Fruit fly (Drosophila melanogaster) whole organism, prepupa: Measurements from ENCODE around the gene CG12679.

Experiments
- Blimp-1 ChIP-seq: fragments of 200-800 bp; sonication (Bioruptor generic); optimal IDR thresholded peaks from 3 replicates; lab custom pipeline; 2017; ENCODE audit warnings: missing biosample characterization, missing genetic modification characterization, mild to moderate bottlenecking, moderate library complexity, missing genetic modification reagents
- CG10631 ChIP-seq: fragments of 200-800 bp; sonication (Bioruptor generic); optimal IDR thresholded peaks from 2 replicates; lab custom pipeline; 2016; ENCODE audit warnings: missing biosample characterization, missing genetic modification characterization
- CG10669 ChIP-seq: fragments of 200-800 bp; sonication (Bioruptor generic); optimal IDR thresholded peaks from 3 replicates; lab custom pipeline; 2018; ENCODE audit warnings: missing biosample characterization, mild to moderate bottlenecking, missing genetic modification characterization, moderate library complexity
- CG11762 ChIP-seq: fragments of 200-800 bp; sonication (Bioruptor generic); optimal IDR thresholded peaks from 3 replicates; lab custom pipeline; 2016; ENCODE audit warnings: missing biosample characterization, missing genetic modification characterization; ENCODE audit not compliant: insufficient read depth
- CG11902 ChIP-seq: fragments of 200-800 bp; sonication (Bioruptor generic); optimal IDR thresholded peaks from 3 replicates; lab custom pipeline; 2016; ENCODE audit warnings: missing biosample characterization, missing genetic modification characterization
- CG1621 ChIP-seq: fragments of 200-800 bp; sonication (Bioruptor generic); optimal IDR thresholded peaks from 3 replicates; lab custom pipeline; 2018; ENCODE audit warnings: missing biosample characterization, mild to moderate bottlenecking, missing genetic modification characterization
- CG16779 ChIP-seq: fragments of 200-800 bp; sonication (Bioruptor generic); optimal IDR thresholded peaks from 3 replicates; lab custom pipeline; 2017; ENCODE audit warnings: missing biosample characterization, mild to moderate bottlenecking, missing genetic modification characterization
- CG31627 ChIP-seq: fragments of 200-800 bp; sonication (Bioruptor generic); optimal IDR thresholded peaks from 3 replicates; lab custom pipeline; 2016; ENCODE audit warnings: missing biosample characterization, missing genetic modification characterization
- CG32006 ChIP-seq: fragments of 200-800 bp; sonication (Bioruptor generic); optimal IDR thresholded peaks from 3 replicates; lab custom pipeline; 2017; ENCODE audit warnings: missing biosample characterization, mild to moderate bottlenecking, missing genetic modification characterization
- CG34406 ChIP-seq: fragments of 200-800 bp; sonication (Bioruptor generic); optimal IDR thresholded peaks from 3 replicates; lab custom pipeline; 2016; ENCODE audit warnings: missing biosample characterization, missing genetic modification characterization
- CG4318 ChIP-seq: fragments of 200-800 bp; sonication (Bioruptor generic); optimal IDR thresholded peaks from 3 replicates; lab custom pipeline; 2017; ENCODE audit warnings: missing biosample characterization, mild to moderate bottlenecking, missing genetic modification characterization
- CG6163 ChIP-seq: fragments of 200-800 bp; sonication (Bioruptor generic); IDR thresholded peaks from 3 replicates; pipeline ENCODE4 v1.3.6; 2022; ENCODE audit warnings: missing biosample characterization, missing genetic modification characterization
- CG6808 ChIP-seq: fragments of 200-800 bp; sonication (Bioruptor generic); optimal IDR thresholded peaks from 3 replicates; lab custom pipeline; 2017; ENCODE audit warnings: missing biosample characterization, missing genetic modification characterization, mild to moderate bottlenecking, moderate library complexity, missing genetic modification reagents
- CG6854 ChIP-seq: fragments of 200-800 bp; sonication (Bioruptor generic); optimal IDR thresholded peaks from 2 replicates; lab custom pipeline; 2017; ENCODE audit warnings: missing biosample characterization, mild to moderate bottlenecking, missing genetic modification characterization
- CG7368 ChIP-seq: fragments of 200-800 bp; sonication (Bioruptor generic); optimal IDR thresholded peaks from 3 replicates; lab custom pipeline; 2016; ENCODE audit warnings: missing biosample characterization, missing genetic modification characterization
- CG9139 ChIP-seq: fragments of 200-800 bp; sonication (Bioruptor generic); optimal IDR thresholded peaks from 3 replicates; lab custom pipeline; 2017; ENCODE audit warnings: missing biosample characterization, mild to moderate bottlenecking, missing genetic modification characterization
- Eip75B ChIP-seq: fragments of 200-800 bp; sonication (Bioruptor generic); optimal IDR thresholded peaks from 3 replicates; lab custom pipeline; 2016; ENCODE audit warnings: missing biosample characterization, missing genetic modification characterization
- Eip78C ChIP-seq: fragments of 200-800 bp; sonication (Bioruptor generic); peaks from one replicate; lab custom pipeline; 2016; ENCODE audit warnings: missing biosample characterization, missing genetic modification characterization
- Ets21C ChIP-seq: fragments of 200-800 bp; sonication (Bioruptor generic); optimal IDR thresholded peaks from 3 replicates; lab custom pipeline; 2016; ENCODE audit warnings: missing biosample characterization, missing genetic modification characterization
- Hr38 ChIP-seq: sonication (Bioruptor generic); optimal IDR thresholded peaks from 2 replicates; lab custom pipeline; 2016; ENCODE audit warnings: missing biosample characterization, missing genetic modification characterization
- Hr39 ChIP-seq: fragments of 200-800 bp; sonication (Bioruptor generic); optimal IDR thresholded peaks from 2 replicates; lab custom pipeline; 2016; ENCODE audit warnings: missing biosample characterization, missing genetic modification characterization
- OdsH ChIP-seq: fragments of 200-800 bp; sonication (Bioruptor generic); optimal IDR thresholded peaks from 3 replicates; lab custom pipeline; 2016; ENCODE audit warnings: missing biosample characterization, missing genetic modification characterization
- Smox ChIP-seq: fragments of 200-800 bp; sonication (Bioruptor generic); optimal IDR thresholded peaks from 3 replicates; lab custom pipeline; 2016; ENCODE audit warnings: missing biosample characterization, missing genetic modification characterization
- Sox102F ChIP-seq: fragments of 200-800 bp; sonication (Bioruptor generic); optimal IDR thresholded peaks from 2 replicates; lab custom pipeline; 2016; ENCODE audit warnings: missing biosample characterization, mild to moderate bottlenecking, missing genetic modification characterization
- Sox14 ChIP-seq: fragments of 200-800 bp; sonication (Bioruptor generic); optimal IDR thresholded peaks from 3 replicates; lab custom pipeline; 2016; ENCODE audit warnings: missing biosample characterization, missing genetic modification characterization
- Sox15 ChIP-seq: fragments of 200-800 bp; sonication (Bioruptor generic); optimal IDR thresholded peaks from 3 replicates; lab custom pipeline; 2016; ENCODE audit warnings: missing biosample characterization, missing genetic modification characterization
- achi ChIP-seq: fragments of 200-800 bp; sonication (Bioruptor generic); optimal IDR thresholded peaks from 3 replicates; lab custom pipeline; 2016; ENCODE audit warnings: missing biosample characterization, missing genetic modification characterization
- cyc ChIP-seq: fragments of 200-800 bp; sonication (Bioruptor generic); optimal IDR thresholded peaks from 3 replicates; lab custom pipeline; 2016; ENCODE audit warnings: missing biosample characterization, missing genetic modification characterization
- dsx ChIP-seq: fragments of 200-800 bp; optimal IDR thresholded peaks from 3 replicates; lab custom pipeline; 2019; ENCODE audit warnings: missing biosample characterization, mild to moderate bottlenecking, missing genetic modification characterization, moderate library complexity; ENCODE audit not compliant: poor library complexity, severe bottlenecking
- esn ChIP-seq: fragments of 200-800 bp; sonication (Bioruptor generic); optimal IDR thresholded peaks from 2 replicates; lab custom pipeline; 2016; ENCODE audit warnings: missing biosample characterization, mild to moderate bottlenecking, missing genetic modification characterization, moderate library complexity
- fd59A ChIP-seq: fragments of 200-800 bp; sonication (Bioruptor generic); optimal IDR thresholded peaks from 2 replicates; lab custom pipeline; 2017; ENCODE audit warnings: missing biosample characterization, mild to moderate bottlenecking, missing genetic modification characterization, missing genetic modification reagents
- fd85E ChIP-seq: fragments of 200-800 bp; sonication (Bioruptor generic); optimal IDR thresholded peaks from 3 replicates; lab custom pipeline; 2016; ENCODE audit warnings: missing biosample characterization, missing genetic modification characterization
- net ChIP-seq: fragments of 200-800 bp; sonication (Bioruptor generic); optimal IDR thresholded peaks from 3 replicates; lab custom pipeline; 2016; ENCODE audit warnings: missing biosample characterization, missing genetic modification characterization
- salr ChIP-seq, 2 experiments: fragments of 200-800 bp; sonication (Bioruptor generic); optimal IDR thresholded peaks; 3 replicates each; lab custom pipeline; 2016 to 2018; ENCODE audit warnings: missing biosample characterization in 2 of 2, missing genetic modification characterization in 2 of 2, mild to moderate bottlenecking in 1 of 2
- svp ChIP-seq: fragments of 200-800 bp; sonication (Bioruptor generic); peaks from one replicate; lab custom pipeline; 2016; ENCODE audit warnings: missing biosample characterization, missing genetic modification characterization
- vri ChIP-seq: fragments of 200-800 bp; sonication (Bioruptor generic); optimal IDR thresholded peaks from 3 replicates; lab custom pipeline; 2016; ENCODE audit warnings: missing biosample characterization, mild to moderate bottlenecking, missing genetic modification characterization

CG12679 gene

dm6 chrX:20389633-20390032 lies 13.3 kb upstream of the CG12679 start:
- TF ChIP-seq fd85E (GFP tag; lab: Kevin White, UChicago) (no peak), Blimp-1 (GFP tag; lab: Kevin White, UChicago) (no peak), cyc (no peak), CG31627 (GFP tag; lab: Kevin White, UChicago) (no peak), fd59A (GFP tag; lab: Kevin White, UChicago) (no peak), CG10631 (GFP tag; lab: Kevin White, UChicago) (no peak), CG32006 (GFP tag; lab: Kevin White, UChicago) (no peak), CG11902 (GFP tag; lab: Kevin White, UChicago) (no peak), CG34406 (GFP tag; lab: Kevin White, UChicago) (no peak), CG10669 (GFP tag; lab: Kevin White, UChicago) (no peak), salr (GFP tag; optimal IDR thresholded peaks at IDR 0.05; lab: Kevin White, UChicago) (no peak), Hr38 (GFP tag; lab: Kevin White, UChicago) (no peak), vri (GFP tag; lab: Kevin White, UChicago) (no peak), Smox (GFP tag; lab: Kevin White, UChicago) (no peak), CG7368 (GFP tag; lab: Kevin White, UChicago) (no peak), net (no peak), CG6163 (GFP tag; lab: Robert Waterston, UW) (no peak)

dm6 chrX:20385865-20386264 lies 9.5 kb upstream of the CG12679 start:
- no peak for TF ChIP-seq CG6808 (GFP tag; lab: Kevin White, UChicago)
- no peak for TF ChIP-seq CG1621 (tag; lab: Kevin White, UChicago)
- TF ChIP-seq Sox102F (GFP tag; lab: Kevin White, UChicago) = no peak
- no peak for TF ChIP-seq Blimp-1 (GFP tag; lab: Kevin White, UChicago)
- no peak for TF ChIP-seq salr (GFP tag; optimal IDR thresholded peaks at IDR 0.05; lab: Kevin White, UChicago)
- no peak for TF ChIP-seq OdsH (GFP tag; lab: Kevin White, UChicago)
- no peak for TF ChIP-seq CG6854 (GFP tag; lab: Kevin White, UChicago)
- no peak for TF ChIP-seq esn (GFP tag; lab: Kevin White, UChicago)

DNA sequence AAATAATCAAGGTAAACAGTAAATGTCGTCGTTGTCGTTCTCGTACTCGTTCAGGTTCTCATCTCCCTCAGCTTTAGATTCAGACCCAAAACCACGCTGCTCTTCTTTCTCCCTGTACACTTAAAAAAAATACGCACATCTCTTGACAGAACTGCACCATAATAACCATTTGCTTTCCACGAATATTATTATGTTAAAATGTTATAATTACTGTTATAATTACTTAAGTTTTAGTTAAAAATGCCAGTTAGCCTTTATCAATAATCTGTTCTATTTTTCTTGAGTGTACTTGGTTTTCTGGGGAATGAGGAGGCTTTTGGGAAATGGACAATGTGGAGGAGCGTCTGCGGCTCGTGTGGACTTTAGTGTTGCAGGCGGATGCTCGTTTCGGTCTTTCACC lies 34.1 kb downstream of the CG12679 start:
- no peak for TF ChIP-seq CG16779 (tag; lab: Kevin White, UChicago)
- peak; percentile 35 for TF ChIP-seq svp (GFP tag; lab: Kevin White, UChicago)
- TF ChIP-seq CG10631 (GFP tag; lab: Kevin White, UChicago) = no peak

DNA sequence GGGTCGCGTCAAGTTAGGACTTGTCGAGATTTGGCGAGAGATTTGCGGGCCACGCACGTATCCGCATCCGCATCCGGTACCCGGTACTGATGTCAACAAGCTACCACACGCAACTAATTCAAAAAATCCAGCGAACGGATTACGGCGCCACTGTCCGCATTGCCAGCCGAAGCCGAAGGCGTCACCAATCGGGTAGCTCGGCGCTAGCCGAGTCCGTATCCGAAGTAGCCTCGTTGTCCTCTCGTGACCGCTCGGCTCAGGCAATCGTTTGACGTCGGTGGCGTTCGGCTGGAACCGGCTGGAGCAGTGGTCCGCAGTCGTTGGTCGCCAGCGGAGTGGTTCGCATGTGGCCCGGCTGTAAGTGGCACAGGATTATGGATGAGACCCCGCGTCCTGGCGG lies 46.0 kb downstream of the CG12679 start, which contains the start of gene CG1504:
CG1504 (minus strand) TSS at position 95 of the 400 bp plus-strand sequence.
- TF ChIP-seq fd59A (GFP tag; lab: Kevin White, UChicago) (no peak), Hr39 (GFP tag; lab: Kevin White, UChicago) (no peak), Blimp-1 (GFP tag; lab: Kevin White, UChicago) (no peak), achi (GFP tag; lab: Kevin White, UChicago) (no peak), CG34406 (GFP tag; lab: Kevin White, UChicago) (no peak), CG1621 (tag; lab: Kevin White, UChicago) (no peak), Sox15 (GFP tag; lab: Kevin White, UChicago) (no peak), CG6163 (GFP tag; lab: Robert Waterston, UW) (no peak), CG9139 (GFP tag; lab: Kevin White, UChicago) (no peak), dsx (GFP tag; lab: Kevin White, UChicago) (no peak), vri (GFP tag; lab: Kevin White, UChicago) (no peak), Ets21C (GFP tag; lab: Kevin White, UChicago) (no peak), CG11762 (GFP tag; lab: Kevin White, UChicago) (no peak), CG4318 (GFP tag; lab: Kevin White, UChicago) (no peak), CG11902 (GFP tag; lab: Kevin White, UChicago) (no peak), Sox14 (no peak), CG16779 (tag; lab: Kevin White, UChicago) (no peak), Eip78C (GFP tag; lab: Kevin White, UChicago) (no peak), CG10631 (GFP tag; lab: Kevin White, UChicago) (no peak), Eip75B (no peak)
